Fruit fly (Drosophila melanogaster) whole organism, embryonic: ENCODE measurements around the gene CG11342.

Source experiments
- CG10431 ChIP-seq: fragments of 200-800 bp; sonication (Bioruptor generic); optimal IDR thresholded peaks from 3 replicates; lab custom pipeline; 2018; ENCODE audit warnings: missing biosample characterization, mild to moderate bottlenecking, missing genetic modification characterization
- CG11093 ChIP-seq: fragments of 200-800 bp; sonication (Bioruptor generic); IDR thresholded peaks from 3 replicates; pipeline ENCODE4 v1.3.6; 2022; ENCODE audit warnings: missing biosample characterization, missing genetic modification characterization
- CG13624 ChIP-seq: fragments of 200-800 bp; sonication (Bioruptor generic); optimal IDR thresholded peaks from 2 replicates; lab custom pipeline; 2016; ENCODE audit warnings: missing biosample characterization, missing genetic modification characterization
- CG14860 ChIP-seq: fragments of 200-800 bp; sonication (Bioruptor generic); IDR thresholded peaks from 3 replicates; pipeline ENCODE4 v1.3.6; 2022; ENCODE audit warnings: missing biosample characterization, missing genetic modification characterization; ENCODE audit not compliant: partially characterized antibody
- CG15601 ChIP-seq: fragments of 200-800 bp; sonication (Bioruptor generic); optimal IDR thresholded peaks from 3 replicates; lab custom pipeline; 2019; ENCODE audit warnings: missing biosample characterization, mild to moderate bottlenecking, missing genetic modification characterization, moderate library complexity
- CG15696 ChIP-seq: fragments of 200-800 bp; sonication (Bioruptor generic); optimal IDR thresholded peaks from 2 replicates; lab custom pipeline; 2019; ENCODE audit warnings: missing biosample characterization, mild to moderate bottlenecking, missing genetic modification characterization, moderate library complexity
- CG1647 ChIP-seq: fragments of 200-800 bp; sonication (Bioruptor generic); optimal IDR thresholded peaks from 3 replicates; lab custom pipeline; 2016; ENCODE audit warnings: missing biosample characterization, missing genetic modification characterization
- CG2129 ChIP-seq: fragments of 200-800 bp; sonication (Bioruptor generic); IDR thresholded peaks from 2 replicates; pipeline ENCODE4 v1.3.6; 2022; ENCODE audit warnings: missing biosample characterization, missing genetic modification characterization; ENCODE audit not compliant: partially characterized antibody
- CG2678 ChIP-seq: fragments of 200-800 bp; sonication (Bioruptor generic); optimal IDR thresholded peaks from 3 replicates; lab custom pipeline; 2019; ENCODE audit warnings: missing biosample characterization, mild to moderate bottlenecking, missing genetic modification characterization, moderate library complexity
- CG2712 ChIP-seq: fragments of 200-800 bp; optimal IDR thresholded peaks from 3 replicates; lab custom pipeline; 2019; ENCODE audit warnings: missing biosample characterization, mild to moderate bottlenecking, missing genetic modification characterization, moderate library complexity
- CG3281 ChIP-seq: fragments of 200-800 bp; sonication (Bioruptor generic); optimal IDR thresholded peaks from 3 replicates; lab custom pipeline; 2017; ENCODE audit warnings: missing biosample characterization, mild to moderate bottlenecking, missing genetic modification characterization
- CG3995 ChIP-seq: fragments of 200-800 bp; sonication (Bioruptor generic); optimal IDR thresholded peaks from 3 replicates; lab custom pipeline; 2016; ENCODE audit warnings: missing biosample characterization, missing genetic modification characterization
- CG4282 ChIP-seq: fragments of 200-800 bp; sonication (Bioruptor generic); optimal IDR thresholded peaks from 2 replicates; lab custom pipeline; 2016; ENCODE audit warnings: missing biosample characterization, missing genetic modification characterization
- CG4617 ChIP-seq: fragments of 200-800 bp; sonication (Bioruptor generic); optimal IDR thresholded peaks from 3 replicates; lab custom pipeline; 2016; ENCODE audit warnings: missing biosample characterization, missing genetic modification characterization, borderline replicate concordance
- CG4730 ChIP-seq: fragments of 200-800 bp; sonication (Bioruptor generic); IDR thresholded peaks from 2 replicates; pipeline ENCODE4 v1.3.6; 2022; ENCODE audit warnings: missing biosample characterization, missing genetic modification characterization
- CG4820 ChIP-seq: fragments of 200-800 bp; sonication (Bioruptor generic); optimal IDR thresholded peaks from 3 replicates; lab custom pipeline; 2016; ENCODE audit warnings: missing biosample characterization, missing genetic modification characterization
- CG6175 ChIP-seq: fragments of 200-800 bp; sonication (Bioruptor generic); IDR thresholded peaks from 3 replicates; pipeline ENCODE4 v1.3.6; 2022; ENCODE audit warnings: missing biosample characterization, missing genetic modification characterization
- CG8944 ChIP-seq: fragments of 200-800 bp; sonication (Bioruptor generic); optimal IDR thresholded peaks from 3 replicates; lab custom pipeline; 2016; ENCODE audit warnings: missing biosample characterization, missing genetic modification characterization
- CG9609 ChIP-seq: fragments of 200-800 bp; sonication (Bioruptor generic); optimal IDR thresholded peaks from 3 replicates; lab custom pipeline; 2016; ENCODE audit warnings: missing biosample characterization, missing genetic modification characterization
- CG9876 ChIP-seq: fragments of 200-800 bp; sonication (Bioruptor generic); optimal IDR thresholded peaks from 2 replicates; lab custom pipeline; 2016; ENCODE audit warnings: missing biosample characterization, missing genetic modification characterization
- Chrac-16 ChIP-seq: fragments of 200-800 bp; sonication (Bioruptor generic); optimal IDR thresholded peaks from 3 replicates; lab custom pipeline; 2016; ENCODE audit warnings: missing biosample characterization, missing genetic modification characterization
- CkIIα-i1 ChIP-seq: fragments of 200-800 bp; sonication (Bioruptor generic); IDR thresholded peaks from 2 replicates; pipeline ENCODE4 v1.3.6; 2022; ENCODE audit warnings: missing biosample characterization, missing genetic modification characterization
- Deaf1 ChIP-seq: fragments of 200-800 bp; optimal IDR thresholded peaks from 3 replicates; lab custom pipeline; 2019; ENCODE audit warnings: missing biosample characterization, mild to moderate bottlenecking, missing genetic modification characterization, moderate library complexity
- Dfd ChIP-seq, 2 experiments: fragments of >200 bp; optimal IDR thresholded peaks; 2 replicates each; lab custom pipeline; 2017; ENCODE audit warnings: missing biosample characterization in 2 of 2, missing genetic modification characterization in 2 of 2
- Hr78 ChIP-seq, 2 experiments: fragments of 200-800 bp in 1 of 2; fragments of >200 bp in 1 of 2; sonication (Bioruptor generic) in 1 of 2; optimal IDR thresholded peaks; 2 replicates each; lab custom pipeline; 2017 to 2019; ENCODE audit warnings: missing biosample characterization in 2 of 2, missing genetic modification characterization in 2 of 2, mild to moderate bottlenecking in 1 of 2, moderate library complexity in 1 of 2
- Lhr ChIP-seq: fragments of 200-800 bp; sonication (Bioruptor generic); optimal IDR thresholded peaks from 3 replicates; lab custom pipeline; 2017; ENCODE audit warnings: mild to moderate bottlenecking, missing biosample characterization, missing genetic modification reagents, missing genetic modification characterization
- Lpt ChIP-seq: fragments of >200 bp; optimal IDR thresholded peaks from 2 replicates; lab custom pipeline; 2018; ENCODE audit warnings: missing biosample characterization, missing genetic modification characterization
- YL-1 ChIP-seq: fragments of 200-800 bp; sonication (Bioruptor generic); optimal IDR thresholded peaks from 3 replicates; lab custom pipeline; 2017; ENCODE audit warnings: missing biosample characterization, mild to moderate bottlenecking, missing genetic modification characterization
- al ChIP-seq: fragments of 200-800 bp; sonication (Bioruptor generic); IDR thresholded peaks from 2 replicates; pipeline ENCODE4 v1.3.6; 2022; ENCODE audit warnings: missing biosample characterization, missing genetic modification characterization
- ash1 ChIP-seq: fragments of 200-800 bp; sonication (Bioruptor generic); optimal IDR thresholded peaks from 2 replicates; lab custom pipeline; 2018; ENCODE audit warnings: missing biosample characterization, mild to moderate bottlenecking, missing genetic modification characterization
- bcd ChIP-seq: fragments of 200-800 bp; sonication (Bioruptor generic); optimal IDR thresholded peaks from 2 replicates; lab custom pipeline; 2017; ENCODE audit warnings: missing biosample characterization, mild to moderate bottlenecking, missing genetic modification characterization
- cas ChIP-seq: fragments of 200-800 bp; sonication (Bioruptor generic); IDR thresholded peaks from 2 replicates; pipeline ENCODE4 v1.3.6; 2022; ENCODE audit warnings: missing biosample characterization, missing genetic modification characterization
- crol ChIP-seq: fragments of 200-800 bp; sonication (Bioruptor generic); IDR thresholded peaks from 2 replicates; pipeline ENCODE4 v1.3.6; 2022; ENCODE audit warnings: missing biosample characterization, missing genetic modification characterization
- cwo ChIP-seq: fragments of 200-800 bp; sonication (Bioruptor generic); optimal IDR thresholded peaks from 3 replicates; lab custom pipeline; 2017; ENCODE audit warnings: missing biosample characterization, missing genetic modification characterization, mild to moderate bottlenecking, moderate library complexity, missing genetic modification reagents
- dati ChIP-seq: fragments of 200-800 bp; sonication (Bioruptor generic); IDR thresholded peaks from 2 replicates; pipeline ENCODE4 v1.3.6; 2022; ENCODE audit warnings: missing biosample characterization, missing genetic modification characterization
- en ChIP-seq: fragments of 200-800 bp; sonication (Bioruptor generic); optimal IDR thresholded peaks from 2 replicates; lab custom pipeline; 2016; ENCODE audit warnings: missing biosample characterization, missing genetic modification characterization
- ewg ChIP-seq: fragments of 200-800 bp; sonication (Bioruptor generic); optimal IDR thresholded peaks from 3 replicates; lab custom pipeline; 2017; ENCODE audit warnings: mild to moderate bottlenecking, missing biosample characterization, missing genetic modification reagents, missing genetic modification characterization
- fd96Cb ChIP-seq: fragments of 200-800 bp; sonication (Bioruptor generic); optimal IDR thresholded peaks from 2 replicates; lab custom pipeline; 2018; ENCODE audit warnings: missing biosample characterization, mild to moderate bottlenecking, missing genetic modification characterization, moderate library complexity
- gfzf ChIP-seq: fragments of 200-800 bp; sonication (Bioruptor generic); optimal IDR thresholded peaks from 2 replicates; lab custom pipeline; 2016; ENCODE audit warnings: missing biosample characterization, mild to moderate bottlenecking, missing genetic modification characterization, moderate library complexity
- gt ChIP-seq: fragments of 200-800 bp; sonication (Bioruptor generic); IDR thresholded peaks from 2 replicates; pipeline ENCODE4 v1.3.6; 2022; ENCODE audit warnings: missing biosample characterization, missing genetic modification characterization
- h ChIP-seq: fragments of >200 bp; optimal IDR thresholded peaks from 2 replicates; lab custom pipeline; 2017
- kah ChIP-seq: fragments of 200-800 bp; sonication (Bioruptor generic); optimal IDR thresholded peaks from 2 replicates; lab custom pipeline; 2018; ENCODE audit warnings: missing biosample characterization, mild to moderate bottlenecking, missing genetic modification characterization
- sc ChIP-seq, 3 experiments: fragments of >200 bp in 2 of 3; fragments of 200-800 bp in 1 of 3; sonication (Bioruptor generic) in 1 of 3; optimal IDR thresholded peaks; 2 replicates in 2 of 3; 3 replicates in 1 of 3; lab custom pipeline; 2017; ENCODE audit warnings: mild to moderate bottlenecking in 1 of 3, missing biosample characterization in 1 of 3, missing genetic modification characterization in 1 of 3, missing genetic modification reagents in 1 of 3
- sens-2 ChIP-seq: fragments of 200-800 bp; sonication (Bioruptor generic); IDR thresholded peaks from 2 replicates; pipeline ENCODE4 v1.3.6; 2022; ENCODE audit warnings: missing biosample characterization, missing genetic modification characterization
- slou ChIP-seq: fragments of 200-800 bp; sonication (Bioruptor generic); optimal IDR thresholded peaks from 3 replicates; lab custom pipeline; 2016; ENCODE audit warnings: missing biosample characterization, missing genetic modification characterization
- so ChIP-seq: fragments of 200-800 bp; sonication (Bioruptor generic); IDR thresholded peaks from 3 replicates; pipeline ENCODE4 v1.3.6; 2022; ENCODE audit warnings: missing biosample characterization, missing genetic modification characterization
- ssp ChIP-seq: fragments of 200-800 bp; sonication (Bioruptor generic); IDR thresholded peaks from 2 replicates; pipeline ENCODE4 v1.3.6; 2022; ENCODE audit warnings: missing biosample characterization, missing genetic modification characterization
- tio ChIP-seq: fragments of 200-800 bp; sonication (Bioruptor generic); optimal IDR thresholded peaks from 2 replicates; lab custom pipeline; 2017; ENCODE audit warnings: missing biosample characterization, missing genetic modification characterization, inconsistent platforms
- tx ChIP-seq: fragments of 200-800 bp; sonication (Bioruptor generic); optimal IDR thresholded peaks from 2 replicates; lab custom pipeline; 2016; ENCODE audit warnings: missing biosample characterization, missing genetic modification characterization

CG11342 gene

dm6 chr3L:4403180-4403769 is 36.0 kb upstream of the CG11342 start, which contains the start of gene Syx17 (continued):
- TF ChIP-seq CG15696, result peak; percentile 50
- no peak; the same call in 1 of the 2 replicates for TF ChIP-seq ssp (GFP tag; lab: Robert Waterston, UW)
- peak; percentile 59 for TF ChIP-seq CG2678
- TF ChIP-seq CG10431, result no peak
- no peak for TF ChIP-seq CG11093 (GFP tag; lab: Robert Waterston, UW)
- TF ChIP-seq CG2712, result peak; percentile 67
- peak; percentile 74 for TF ChIP-seq CG14860 (GFP tag; lab: Robert Waterston, UW)
- TF ChIP-seq kah (GFP tag; lab: Kevin White, UChicago), result no peak
- TF ChIP-seq sens-2 (GFP tag; lab: Robert Waterston, UW), result 0 out of 2 replicates have a peak, but pooled peaks have one; percentile 11
- no peak for TF ChIP-seq Dfd (GFP tag; optimal IDR thresholded peaks at IDR 0.05; lab: Kevin White, UChicago)
- TF ChIP-seq bcd, result peak; percentile 51
- no peak for TF ChIP-seq ash1 (GFP tag; lab: Kevin White, UChicago)
- peak; percentile 40 for TF ChIP-seq al (GFP tag; lab: Robert Waterston, UW)
- peak; percentile 91 for TF ChIP-seq CG13624 (GFP tag; lab: Kevin White, UChicago)
- peak; percentile 84 for TF ChIP-seq YL-1
- no peak for TF ChIP-seq gt (GFP tag; lab: Robert Waterston, UW)
- peak; percentile 21 for TF ChIP-seq CG4820 (GFP tag; lab: Kevin White, UChicago)
- no peak for TF ChIP-seq en (GFP tag; lab: Kevin White, UChicago)
- no peak for TF ChIP-seq CkIIα-i1 (GFP tag; lab: Robert Waterston, UW)
- no peak for TF ChIP-seq cas (GFP tag; lab: Robert Waterston, UW)
- peak; percentile 29 for TF ChIP-seq fd96Cb (tag; lab: Kevin White, UChicago)
- TF ChIP-seq CG15601 (tag; lab: Kevin White, UChicago), result peak; percentile 65
- TF ChIP-seq Chrac-16 (GFP tag; lab: Kevin White, UChicago), result peak; percentile 61
- peak; percentile 30 for TF ChIP-seq CG9876 (GFP tag; lab: Kevin White, UChicago)
- TF ChIP-seq CG8944 (GFP tag; lab: Kevin White, UChicago), result peak; percentile 38
- peak; percentile 34 for TF ChIP-seq CG9609 (GFP tag; lab: Kevin White, UChicago)
- peak; percentile 25 for TF ChIP-seq Deaf1 (tag; lab: Kevin White, UChicago)
- peak; percentile 89 for TF ChIP-seq CG4617 (GFP tag; lab: Kevin White, UChicago)
- TF ChIP-seq Hr78 (GFP tag; optimal IDR thresholded peaks at IDR 0.05; lab: Kevin White, UChicago), result peak; percentile 76 to 100
- no peak for TF ChIP-seq Lpt (GFP tag; lab: Kevin White, UChicago)
- peak; percentile 55 for TF ChIP-seq tx (GFP tag; lab: Kevin White, UChicago)
- peak; percentile 42 for TF ChIP-seq gfzf
- peak; percentile 22 for TF ChIP-seq CG3995
- peak; percentile 28 for TF ChIP-seq slou (GFP tag; lab: Kevin White, UChicago)
- peak; percentile 49 for TF ChIP-seq CG4282 (GFP tag; lab: Kevin White, UChicago)
- TF ChIP-seq crol (GFP tag; lab: Robert Waterston, UW), result peak; percentile 57; the same call in 1 of the 2 replicates
- TF ChIP-seq Lhr (GFP tag; lab: Kevin White, UChicago), result peak; percentile 48
- peak; percentile 63 for TF ChIP-seq CG3281 (GFP tag; lab: Kevin White, UChicago)
- no peak for TF ChIP-seq h (lab: Kevin White, UChicago)
- no peak for TF ChIP-seq sc (optimal IDR thresholded peaks at IDR 0.05; lab: Kevin White, UChicago)
- TF ChIP-seq sc (GFP tag; optimal IDR thresholded peaks at IDR 0.05; lab: Kevin White, UChicago), result no peak
- TF ChIP-seq ewg, result peak; percentile 90
- TF ChIP-seq so, result no peak
- peak; percentile 72; the same call in 1 of the 2 replicates for TF ChIP-seq CG2129 (GFP tag; lab: Robert Waterston, UW)
- peak; percentile 31 for TF ChIP-seq cwo (GFP tag; lab: Kevin White, UChicago)
- TF ChIP-seq CG6175 (GFP tag; lab: Robert Waterston, UW), result no peak
- TF ChIP-seq tio (GFP tag; lab: Kevin White, UChicago), result peak; percentile 6
- no peak for TF ChIP-seq CG4730 (GFP tag; lab: Robert Waterston, UW)
- no peak for TF ChIP-seq dati (GFP tag; lab: Robert Waterston, UW)
- peak; percentile 20 for TF ChIP-seq CG1647
